Worm (Caenorhabditis elegans) whole organism, L4 larva: ENCODE results near the gene nuo-1.
A peak's percentile ranks its signal among the peaks of the same experiment; 100 is the strongest.
"Not testable (repeated sequence)": the region's sequence is repeated elsewhere in the genome, so short reads cannot be mapped to it uniquely, and the experiment has no call there.

ENCODE experiments used
- F49E8.2 ChIP-seq: sonication (generic microtip); optimal IDR thresholded peaks from 2 replicates; lab custom pipeline; 2016; ENCODE audit warnings: missing compliant biosample characterization, mild to moderate bottlenecking, missing genetic modification characterization, borderline replicate concordance
- T20F7.1 ChIP-seq: fragments of 200-800 bp; sonication (Bioruptor generic); optimal IDR thresholded peaks from 2 replicates; lab custom pipeline; 2018; ENCODE audit warnings: mild to moderate bottlenecking, missing genetic modification characterization, missing compliant biosample characterization
- Y48G9A.11 ChIP-seq: fragments of 200-800 bp; sonication (Bioruptor generic); IDR thresholded peaks from 2 replicates; pipeline ENCODE4 v1.3.6; 2022; ENCODE audit warnings: missing genetic modification reagents, missing genetic modification characterization, missing compliant biosample characterization
- aha-1 ChIP-seq: fragments of 150-350 bp; peaks from one replicate; lab custom pipeline; 2014; ENCODE audit warnings: missing biosample characterization, missing genetic modification characterization
- aly-2 ChIP-seq: sonication (generic microtip); optimal IDR thresholded peaks from 2 replicates; lab custom pipeline; 2018; ENCODE audit warnings: missing biosample characterization, missing genetic modification characterization
- arid-1 ChIP-seq: fragments of 200-800 bp; sonication (Bioruptor generic); conservative IDR thresholded peaks from 2 replicates; pipeline ENCODE4 v1.3.6; 2022; ENCODE audit warnings: missing genetic modification reagents, missing genetic modification characterization, missing compliant biosample characterization
- ceh-44 ChIP-seq: fragments of 200-800 bp; sonication (Bioruptor generic); IDR thresholded peaks from 2 replicates; pipeline ENCODE4 v1.3.6; 2022; ENCODE audit warnings: missing genetic modification reagents, missing genetic modification characterization, missing compliant biosample characterization
- ceh-62 ChIP-seq: sonication (generic microtip); optimal IDR thresholded peaks from 2 replicates; lab custom pipeline; 2017; ENCODE audit warnings: missing biosample characterization, missing genetic modification characterization
- ces-1 ChIP-seq: fragments of 150-350 bp; sonication (generic microtip); optimal IDR thresholded peaks from 4 replicates; lab custom pipeline; 2014; ENCODE audit warnings: missing biosample characterization, missing genetic modification reagents, missing genetic modification characterization
- cey-2 ChIP-seq: sonication (generic microtip); optimal IDR thresholded peaks from 3 replicates; lab custom pipeline; 2017; ENCODE audit warnings: missing genetic modification characterization, mild to moderate bottlenecking, missing compliant biosample characterization, antibody characterized with exemption, borderline replicate concordance; ENCODE audit not compliant: insufficient read depth
- daf-16 ChIP-seq, 3 experiments: sonication (generic microtip); optimal IDR thresholded peaks; 2 replicates each; lab custom pipeline; 2016 to 2017; ENCODE audit warnings: missing genetic modification characterization in 3 of 3, missing genetic modification reagents in 3 of 3, mild to moderate bottlenecking in 2 of 3, missing compliant biosample characterization in 2 of 3, missing biosample characterization in 1 of 3, moderate library complexity in 1 of 3
- dmd-8 ChIP-seq: fragments of 200-800 bp; sonication (Bioruptor generic); IDR thresholded peaks from 2 replicates; pipeline ENCODE4 v1.3.6; 2022; ENCODE audit warnings: missing genetic modification characterization, missing compliant biosample characterization
- dmd-9 ChIP-seq: fragments of 200-800 bp; sonication (Bioruptor generic); IDR thresholded peaks from 2 replicates; pipeline ENCODE4 v1.3.6; 2022; ENCODE audit warnings: missing genetic modification reagents, missing genetic modification characterization, missing compliant biosample characterization
- fkh-10 ChIP-seq: fragments of 150-350 bp; optimal IDR thresholded peaks from 2 replicates; lab custom pipeline; 2014; ENCODE audit warnings: missing biosample characterization, missing genetic modification reagents, missing genetic modification characterization
- gei-8 ChIP-seq: fragments of 200-800 bp; sonication (Bioruptor generic); optimal IDR thresholded peaks from 2 replicates; lab custom pipeline; 2018; ENCODE audit warnings: mild to moderate bottlenecking, missing genetic modification characterization, missing compliant biosample characterization
- hif-1 ChIP-seq, 2 experiments: sonication (generic microtip); optimal IDR thresholded peaks; 2 replicates each; lab custom pipeline; 2016 to 2017; ENCODE audit warnings: missing compliant biosample characterization in 2 of 2, missing genetic modification characterization in 2 of 2, missing genetic modification reagents in 2 of 2, missing genotype in 2 of 2, mild to moderate bottlenecking in 1 of 2
- hlh-30 ChIP-seq: sonication (generic microtip); optimal IDR thresholded peaks from 2 replicates; lab custom pipeline; 2017; ENCODE audit warnings: antibody characterized with exemption, mild to moderate bottlenecking, missing genetic modification characterization, missing compliant biosample characterization; ENCODE audit not compliant: insufficient read depth
- lim-7 ChIP-seq: fragments of 200-800 bp; sonication (Bioruptor generic); IDR thresholded peaks from 2 replicates; pipeline ENCODE4 v1.3.6; 2022; ENCODE audit warnings: missing genetic modification characterization, missing compliant biosample characterization
- lin-1 ChIP-seq: fragments of 200-800 bp; sonication (Bioruptor generic); IDR thresholded peaks from 2 replicates; pipeline ENCODE4 v1.3.6; 2022; ENCODE audit warnings: missing genetic modification reagents, missing genetic modification characterization, missing compliant biosample characterization
- lin-13 ChIP-seq: fragments of 150-350 bp; optimal IDR thresholded peaks from 2 replicates; lab custom pipeline; 2014; ENCODE audit warnings: missing biosample characterization, missing genetic modification reagents, missing genetic modification characterization
- lin-29 ChIP-seq: fragments of 200-800 bp; sonication (Bioruptor generic); IDR thresholded peaks from 2 replicates; pipeline ENCODE4 v1.3.6; 2022; ENCODE audit warnings: missing genetic modification reagents, missing genetic modification characterization, missing compliant biosample characterization
- lir-3 ChIP-seq: sonication (generic microtip); optimal IDR thresholded peaks from 2 replicates; lab custom pipeline; 2016; ENCODE audit warnings: mild to moderate bottlenecking, missing genetic modification characterization, missing compliant biosample characterization
- lsy-2 ChIP-seq, 2 experiments: fragments of 150-350 bp in 1 of 2; sonication (generic microtip) in 1 of 2; optimal IDR thresholded peaks; 2 replicates each; lab custom pipeline; 2014 to 2017; ENCODE audit warnings: missing biosample characterization in 2 of 2, missing genetic modification characterization in 2 of 2
- madf-9 ChIP-seq: fragments of 200-800 bp; sonication (Bioruptor generic); conservative IDR thresholded peaks from 2 replicates; pipeline ENCODE4 v1.3.6; 2022; ENCODE audit warnings: missing genetic modification reagents, missing genetic modification characterization, missing compliant biosample characterization
- mdl-1 ChIP-seq, 2 experiments: fragments of 150-350 bp in 1 of 2; sonication (generic microtip) in 1 of 2; optimal IDR thresholded peaks; 2 replicates each; lab custom pipeline; 2014 to 2017; ENCODE audit warnings: missing biosample characterization in 2 of 2, missing genetic modification characterization in 2 of 2
- mxl-3 ChIP-seq: fragments of 200-800 bp; sonication (Bioruptor generic); optimal IDR thresholded peaks from 2 replicates; lab custom pipeline; 2018; ENCODE audit warnings: mild to moderate bottlenecking, missing genetic modification characterization, missing compliant biosample characterization
- nhr-111 ChIP-seq: fragments of 200-800 bp; sonication (Bioruptor generic); optimal IDR thresholded peaks from 2 replicates; lab custom pipeline; 2018; ENCODE audit warnings: mild to moderate bottlenecking, missing genetic modification characterization, missing compliant biosample characterization
- nhr-25 ChIP-seq: sonication (generic microtip); optimal IDR thresholded peaks from 2 replicates; lab custom pipeline; 2017; ENCODE audit warnings: missing genetic modification characterization, mild to moderate bottlenecking, missing compliant biosample characterization, antibody characterized with exemption, moderate library complexity, borderline replicate concordance; ENCODE audit not compliant: insufficient read depth
- nhr-28 ChIP-seq: fragments of 150-350 bp; optimal IDR thresholded peaks from 2 replicates; lab custom pipeline; 2014; ENCODE audit warnings: missing biosample characterization, missing genetic modification characterization
- nhr-41 ChIP-seq: fragments of 200-800 bp; sonication (Bioruptor generic); IDR thresholded peaks from 2 replicates; pipeline ENCODE4 v1.3.6; 2022; ENCODE audit warnings: missing genetic modification reagents, missing genetic modification characterization, missing compliant biosample characterization
- nhr-48 ChIP-seq: sonication (generic microtip); optimal IDR thresholded peaks from 2 replicates; lab custom pipeline; 2016; ENCODE audit warnings: mild to moderate bottlenecking, missing genetic modification characterization, missing compliant biosample characterization
- nhr-6 ChIP-seq: fragments of 150-350 bp; optimal IDR thresholded peaks from 2 replicates; lab custom pipeline; 2014; ENCODE audit warnings: missing biosample characterization, missing genetic modification characterization
- snpc-1.2 ChIP-seq: fragments of 200-800 bp; sonication (Bioruptor generic); IDR thresholded peaks from 2 replicates; pipeline ENCODE4 v1.3.6; 2022; ENCODE audit warnings: missing genetic modification reagents, missing genetic modification characterization, missing compliant biosample characterization
- tag-97 ChIP-seq: fragments of 200-800 bp; sonication (Bioruptor generic); IDR thresholded peaks from 2 replicates; pipeline ENCODE4 v1.3.6; 2022; ENCODE audit warnings: missing genetic modification characterization, missing compliant biosample characterization
- tra-1 ChIP-seq: fragments of 200-800 bp; sonication (Bioruptor generic); IDR thresholded peaks from 2 replicates; pipeline ENCODE4 v1.3.6; 2022; ENCODE audit warnings: missing genetic modification reagents, missing genetic modification characterization, missing compliant biosample characterization
- unc-62 ChIP-seq, 3 experiments: fragments of 150-350 bp in 1 of 3; sonication (generic microtip); optimal IDR thresholded peaks in 2 of 3; peaks in 1 of 3; 1 replicate in 1 of 3; 2 replicates in 2 of 3; lab custom pipeline; 2014 to 2017; ENCODE audit warnings: missing biosample characterization in 3 of 3, missing genetic modification characterization in 3 of 3, missing genetic modification reagents in 3 of 3, missing genotype in 1 of 3
- vab-7 ChIP-seq: fragments of 200-800 bp; sonication (Bioruptor generic); IDR thresholded peaks from 2 replicates; pipeline ENCODE4 v1.3.6; 2022; ENCODE audit warnings: missing genetic modification reagents, missing genetic modification characterization, missing compliant biosample characterization
- zfp-3 ChIP-seq: fragments of 200-800 bp; sonication (Bioruptor generic); conservative IDR thresholded peaks from 2 replicates; pipeline ENCODE4 v1.3.6; 2022; ENCODE audit warnings: missing genetic modification reagents, missing genetic modification characterization, missing compliant biosample characterization

nuo-1 gene

DNA sequence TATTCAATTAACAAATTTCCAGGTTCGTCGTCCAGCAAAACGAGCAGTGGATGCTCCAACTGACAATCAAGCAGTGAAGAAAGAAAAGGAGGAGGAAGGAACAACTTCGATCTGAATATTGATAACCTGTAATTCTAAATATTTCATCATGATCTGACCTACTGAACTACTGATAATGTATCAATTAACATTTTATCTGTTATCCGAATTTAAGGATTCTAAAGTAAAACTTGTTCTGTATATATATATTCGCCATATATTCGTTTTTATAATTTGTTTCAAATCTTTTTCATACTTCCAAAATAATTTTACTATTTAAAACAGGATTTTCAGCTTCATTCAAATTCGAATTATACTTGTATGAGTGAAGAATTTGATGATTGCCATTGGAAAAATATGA lies 10.2 kb downstream of the nuo-1 start, which contains the start of gene apc-17 (continued):
- no peak for TF ChIP-seq mxl-3

DNA sequence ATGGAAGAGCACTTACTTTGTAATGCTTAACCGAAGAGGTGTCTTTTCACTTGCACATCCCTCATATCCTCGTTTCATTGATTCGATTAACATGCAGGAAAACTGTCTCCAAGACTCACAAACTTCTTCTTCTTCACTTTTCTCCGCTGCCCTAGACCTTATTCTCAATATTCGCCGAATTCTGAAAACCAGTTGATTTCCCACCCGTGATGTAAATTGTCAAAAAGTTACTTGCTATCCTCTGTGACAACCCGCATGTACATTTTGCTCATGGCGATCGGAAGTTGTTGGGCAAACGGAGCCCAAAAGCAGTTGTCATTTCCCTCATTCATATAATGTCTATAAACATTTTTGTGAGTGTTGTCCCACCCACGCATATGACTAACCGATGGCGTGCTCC lies 12.8 kb downstream of the nuo-1 start:
- no peak for TF ChIP-seq nhr-41
- TF ChIP-seq dmd-8 (GFP tag; lab: Robert Waterston, UW): no peak
- no peak for TF ChIP-seq lin-29 (GFP tag; lab: Robert Waterston, UW)
- TF ChIP-seq madf-9 (GFP tag; lab: Robert Waterston, UW): no peak
- TF ChIP-seq unc-62 (GFP tag; optimal IDR thresholded peaks at IDR 0.05 in 1 of 2; lab: Kevin White, UChicago): peak in 1 of 2 experiments; percentile 97
- TF ChIP-seq unc-62 (tag; optimal IDR thresholded peaks at IDR 0.05; lab: Kevin White, UChicago): no peak
- no peak for TF ChIP-seq nhr-111 (GFP tag; lab: Kevin White, UChicago)
- TF ChIP-seq lin-13 (GFP tag; lab: Kevin White, UChicago): no peak
- TF ChIP-seq nhr-28 (tag; lab: Kevin White, UChicago): no peak

DNA sequence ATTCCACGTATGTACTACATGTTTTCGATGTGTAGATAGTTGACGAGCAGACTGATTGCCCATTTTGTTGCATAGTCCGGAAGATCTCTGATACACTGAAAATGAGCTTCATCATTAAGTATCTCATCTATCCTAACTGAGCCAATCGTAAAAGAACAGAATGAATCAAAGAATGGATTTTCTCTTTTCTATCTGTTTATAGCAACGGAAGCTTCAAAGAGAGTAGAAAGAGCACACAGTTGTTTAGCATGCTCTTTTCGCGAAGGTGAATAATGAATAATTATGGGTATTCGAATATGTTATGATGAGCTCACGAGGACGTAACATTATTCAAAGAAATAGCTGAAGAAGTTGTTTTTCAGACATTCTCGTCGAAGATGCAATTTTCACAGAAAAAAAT lies 13.5 kb downstream of the nuo-1 start, which contains the start of gene glb-4:
Gene glb-4, minus strand, starts transcription at position 101 of the 400 bp plus-strand sequence.
- TF ChIP-seq lir-3 (tag; lab: Kevin White, UChicago): no peak
- TF ChIP-seq fkh-10 (GFP tag; lab: Kevin White, UChicago): no peak
- TF ChIP-seq ces-1 (GFP tag; lab: Kevin White, UChicago): no peak
- no peak for TF ChIP-seq nhr-25 (tag; lab: Kevin White, UChicago)
- no peak for TF ChIP-seq nhr-48 (tag; lab: Kevin White, UChicago)
- no peak for TF ChIP-seq zfp-3 (GFP tag; lab: Robert Waterston, UW)
- no peak for TF ChIP-seq cey-2
- TF ChIP-seq nhr-28 (tag; lab: Kevin White, UChicago): no peak
- no peak for TF ChIP-seq T20F7.1 (GFP tag; lab: Kevin White, UChicago)
- TF ChIP-seq, all 104 proteins: peak for 0

DNA sequence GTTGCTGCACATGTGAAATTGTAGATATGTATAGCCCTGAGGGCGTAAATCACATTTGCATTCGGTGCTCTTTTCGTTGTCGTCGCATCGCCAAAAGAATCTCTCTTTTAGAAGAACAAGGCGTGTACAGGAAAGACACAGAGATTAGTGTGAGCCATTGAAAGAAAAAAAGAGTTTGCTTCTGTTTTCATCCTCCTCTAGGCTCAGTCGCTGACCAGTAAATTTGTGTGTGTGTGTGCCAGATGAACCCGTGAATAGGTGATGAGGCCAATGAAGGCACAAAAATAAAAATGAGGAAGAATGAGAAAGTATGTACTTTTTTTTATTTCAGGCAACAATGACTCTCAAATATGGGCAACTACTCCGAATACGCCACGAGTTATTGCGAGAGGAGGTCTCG lies 14.8 kb downstream of the nuo-1 start, which contains the start of gene mat-2:
Gene mat-2, plus strand, starts transcription at position 301 of the 400 bp plus-strand sequence.
- TF ChIP-seq aha-1 (peak; percentile 5), hif-1 (tag; optimal IDR thresholded peaks at IDR 0.05; lab: Kevin White, UChicago) (no peak)

DNA sequence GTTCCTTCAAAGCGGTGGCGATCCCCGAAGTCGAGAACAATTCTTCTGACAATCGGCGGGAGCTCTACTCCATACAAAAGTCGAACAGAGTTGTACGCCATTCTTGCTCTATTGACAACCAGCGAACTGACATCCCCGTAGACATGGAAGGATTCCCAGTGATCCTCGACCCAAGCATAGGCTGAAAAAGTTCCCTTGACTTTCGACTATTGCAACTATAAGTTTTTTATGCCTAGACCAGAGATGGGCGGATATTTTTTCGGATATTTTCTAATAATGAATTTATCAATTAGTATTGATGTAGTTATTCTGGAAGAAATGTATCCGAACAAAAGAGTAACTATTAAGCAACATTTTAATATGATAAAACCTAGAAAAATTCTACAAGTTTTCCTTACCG lies 24.2 kb downstream of the nuo-1 start, which contains the start of gene W10C6.2:
Gene W10C6.2, minus strand, starts transcription at position 101 of the 400 bp plus-strand sequence.
- TF ChIP-seq hlh-30 (tag; lab: Kevin White, UChicago); ceh-62 (tag; lab: Kevin White, UChicago); gei-8 (GFP tag; lab: Kevin White, UChicago): not testable (repeated sequence)
- TF ChIP-seq, all 104 proteins: peak for 0; not testable (repeated sequence) for 104

DNA sequence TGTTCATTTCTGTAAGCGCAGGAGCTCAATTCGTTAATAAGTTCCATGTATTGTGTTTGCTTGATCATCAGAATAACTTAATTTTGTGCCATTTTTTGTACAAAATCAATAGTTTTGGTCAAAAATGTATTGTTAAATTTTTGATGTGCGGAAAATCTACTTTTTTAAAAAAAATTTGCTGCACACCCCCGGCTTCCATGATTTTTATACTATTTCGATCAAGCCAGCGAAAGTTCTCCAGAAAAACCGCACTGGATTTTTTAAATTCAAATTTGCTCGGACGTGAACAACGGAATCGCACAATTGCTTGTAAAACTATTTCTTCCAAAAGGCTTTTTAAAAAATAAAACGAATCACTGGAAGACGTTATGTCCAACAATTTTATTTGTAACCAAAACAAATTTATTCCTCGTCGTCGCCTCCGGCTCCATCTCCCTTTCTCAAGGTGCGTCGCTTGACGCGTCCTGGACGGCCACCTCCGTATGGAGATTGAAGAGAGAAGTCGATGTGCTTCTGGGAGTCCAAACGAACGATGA lies 27.5 kb downstream of the nuo-1 start:
- TF ChIP-seq lim-7 (GFP tag; lab: Robert Waterston, UW): 0 out of 2 replicates have a peak, but pooled peaks have one; percentile 27
- TF ChIP-seq F49E8.2 (tag; lab: Kevin White, UChicago): peak; percentile 62
- TF ChIP-seq tag-97 (GFP tag; lab: Robert Waterston, UW): no peak
- no peak for TF ChIP-seq nhr-6 (tag; lab: Kevin White, UChicago)
- peak; percentile 13 for TF ChIP-seq aha-1
- 0 out of 2 replicates have a peak, but pooled peaks have one; percentile 30 for TF ChIP-seq vab-7 (GFP tag; lab: Robert Waterston, UW)
- TF ChIP-seq aly-2: peak; percentile 45
- TF ChIP-seq tra-1: no peak
- TF ChIP-seq mdl-1 (tag; optimal IDR thresholded peaks at IDR 0.05; lab: Kevin White, UChicago): no peak
- TF ChIP-seq ceh-62 (tag; lab: Kevin White, UChicago): no peak
- TF ChIP-seq daf-16 (GFP tag; optimal IDR thresholded peaks at IDR 0.05; lab: Kevin White, UChicago): no peak
- TF ChIP-seq daf-16 (tag; optimal IDR thresholded peaks at IDR 0.05; lab: Kevin White, UChicago): no peak
- peak; percentile 17; the same call in 1 of the 2 replicates for TF ChIP-seq arid-1
- TF ChIP-seq lin-1 (GFP tag; lab: Robert Waterston, UW): peak; percentile 9; the same call in 1 of the 2 replicates
- no peak for TF ChIP-seq dmd-9
- TF ChIP-seq Y48G9A.11: 0 out of 2 replicates have a peak, but pooled peaks have one; percentile 34
- TF ChIP-seq dmd-8 (GFP tag; lab: Robert Waterston, UW): no peak; the same call in 1 of the 2 replicates
- no peak for TF ChIP-seq lsy-2 (tag; optimal IDR thresholded peaks at IDR 0.05; lab: Kevin White, UChicago)
- peak; percentile 39; the same call in 1 of the 2 replicates for TF ChIP-seq snpc-1.2 (GFP tag; lab: Robert Waterston, UW)
- TF ChIP-seq ceh-44: no peak
